Fruit fly (Drosophila melanogaster) whole organism, prepupa: ENCODE data around the gene Evi5.

ENCODE experiments used
- Eip75B ChIP-seq: fragments of 200-800 bp; sonication (Bioruptor generic); optimal IDR thresholded peaks from 3 replicates; lab custom pipeline; 2016; ENCODE audit warnings: missing biosample characterization, missing genetic modification characterization
- Eip78C ChIP-seq: fragments of 200-800 bp; sonication (Bioruptor generic); peaks from one replicate; lab custom pipeline; 2016; ENCODE audit warnings: missing biosample characterization, missing genetic modification characterization
- Eip93F ChIP-seq: fragments of 200-800 bp; sonication (Bioruptor generic); optimal IDR thresholded peaks from 2 replicates; lab custom pipeline; 2016; ENCODE audit warnings: missing biosample characterization, mild to moderate bottlenecking, missing genetic modification characterization
- Hr38 ChIP-seq: sonication (Bioruptor generic); optimal IDR thresholded peaks from 2 replicates; lab custom pipeline; 2016; ENCODE audit warnings: missing biosample characterization, missing genetic modification characterization
- Hr39 ChIP-seq: fragments of 200-800 bp; sonication (Bioruptor generic); optimal IDR thresholded peaks from 2 replicates; lab custom pipeline; 2016; ENCODE audit warnings: missing biosample characterization, missing genetic modification characterization
- OdsH ChIP-seq: fragments of 200-800 bp; sonication (Bioruptor generic); optimal IDR thresholded peaks from 3 replicates; lab custom pipeline; 2016; ENCODE audit warnings: missing biosample characterization, missing genetic modification characterization
- Smox ChIP-seq: fragments of 200-800 bp; sonication (Bioruptor generic); optimal IDR thresholded peaks from 3 replicates; lab custom pipeline; 2016; ENCODE audit warnings: missing biosample characterization, missing genetic modification characterization
- Sox14 ChIP-seq: fragments of 200-800 bp; sonication (Bioruptor generic); optimal IDR thresholded peaks from 3 replicates; lab custom pipeline; 2016; ENCODE audit warnings: missing biosample characterization, missing genetic modification characterization
- fd59A ChIP-seq: fragments of 200-800 bp; sonication (Bioruptor generic); optimal IDR thresholded peaks from 2 replicates; lab custom pipeline; 2017; ENCODE audit warnings: missing biosample characterization, mild to moderate bottlenecking, missing genetic modification characterization, missing genetic modification reagents
- net ChIP-seq: fragments of 200-800 bp; sonication (Bioruptor generic); optimal IDR thresholded peaks from 3 replicates; lab custom pipeline; 2016; ENCODE audit warnings: missing biosample characterization, missing genetic modification characterization
- pdm3 ChIP-seq: fragments of 200-800 bp; sonication (Bioruptor generic); optimal IDR thresholded peaks from 3 replicates; lab custom pipeline; 2016; ENCODE audit warnings: missing biosample characterization, missing genetic modification characterization
- spab ChIP-seq: fragments of 200-800 bp; sonication (Bioruptor generic); optimal IDR thresholded peaks from 2 replicates; lab custom pipeline; 2017; ENCODE audit warnings: missing biosample characterization, mild to moderate bottlenecking, missing genetic modification characterization, missing genetic modification reagents
- svp ChIP-seq: fragments of 200-800 bp; sonication (Bioruptor generic); peaks from one replicate; lab custom pipeline; 2016; ENCODE audit warnings: missing biosample characterization, missing genetic modification characterization
- topi ChIP-seq: fragments of 200-800 bp; sonication (Bioruptor generic); optimal IDR thresholded peaks from 3 replicates; lab custom pipeline; 2016; ENCODE audit warnings: missing biosample characterization, missing genetic modification characterization

dm6 chrX:11448637-11449036 lies 5.5 kb downstream of the Evi5 start:
- TF ChIP-seq Hr39 (no peak), svp (no peak), fd59A (GFP tag; lab: Kevin White, UChicago) (no peak), spab (GFP tag; lab: Kevin White, UChicago) (no peak), Sox14 (no peak), Eip75B (GFP tag; lab: Kevin White, UChicago) (no peak), Eip93F (GFP tag; lab: Kevin White, UChicago) (no peak), Smox (GFP tag; lab: Kevin White, UChicago) (no peak), topi (GFP tag; lab: Kevin White, UChicago) (no peak), Eip78C (GFP tag; lab: Kevin White, UChicago) (no peak), OdsH (GFP tag; lab: Kevin White, UChicago) (no peak), pdm3 (GFP tag; lab: Kevin White, UChicago) (no peak), net (GFP tag; lab: Kevin White, UChicago) (no peak), Hr38 (GFP tag; lab: Kevin White, UChicago) (no peak)
